Worm (Caenorhabditis elegans) whole organism, L4 larva: Measurements from ENCODE around the gene F41C3.2.

Experiments
- aha-1 ChIP-seq: fragments of 150-350 bp; peaks from one replicate; lab custom pipeline; 2014; ENCODE audit warnings: missing biosample characterization, missing genetic modification characterization
- ces-1 ChIP-seq: fragments of 150-350 bp; sonication (generic microtip); optimal IDR thresholded peaks from 4 replicates; lab custom pipeline; 2014; ENCODE audit warnings: missing biosample characterization, missing genetic modification reagents, missing genetic modification characterization
- daf-16 ChIP-seq, 3 experiments: sonication (generic microtip); optimal IDR thresholded peaks; 2 replicates each; lab custom pipeline; 2016 to 2017; ENCODE audit warnings: missing genetic modification characterization in 3 of 3, missing genetic modification reagents in 3 of 3, mild to moderate bottlenecking in 2 of 3, missing compliant biosample characterization in 2 of 3, missing biosample characterization in 1 of 3, moderate library complexity in 1 of 3
- dmd-8 ChIP-seq: fragments of 200-800 bp; sonication (Bioruptor generic); IDR thresholded peaks from 2 replicates; pipeline ENCODE4 v1.3.6; 2022; ENCODE audit warnings: missing genetic modification characterization, missing compliant biosample characterization
- fkh-10 ChIP-seq: fragments of 150-350 bp; optimal IDR thresholded peaks from 2 replicates; lab custom pipeline; 2014; ENCODE audit warnings: missing biosample characterization, missing genetic modification reagents, missing genetic modification characterization
- jun-1 ChIP-seq: fragments of 150-350 bp; optimal IDR thresholded peaks from 2 replicates; lab custom pipeline; 2014; ENCODE audit warnings: missing biosample characterization, missing genetic modification reagents, missing genetic modification characterization
- lin-13 ChIP-seq: fragments of 150-350 bp; optimal IDR thresholded peaks from 2 replicates; lab custom pipeline; 2014; ENCODE audit warnings: missing biosample characterization, missing genetic modification reagents, missing genetic modification characterization
- lin-15B ChIP-seq: fragments of 150-350 bp; sonication (generic microtip); optimal IDR thresholded peaks from 3 replicates; lab custom pipeline; 2014; ENCODE audit warnings: missing biosample characterization, missing genetic modification characterization
- lin-39 ChIP-seq: fragments of 150-350 bp; optimal IDR thresholded peaks from 2 replicates; lab custom pipeline; 2014; ENCODE audit warnings: missing biosample characterization, missing genetic modification reagents, missing genetic modification characterization
- nhr-76 ChIP-seq: fragments of 150-350 bp; optimal IDR thresholded peaks from 2 replicates; lab custom pipeline; 2014; ENCODE audit warnings: missing biosample characterization, missing genetic modification characterization
- unc-130 ChIP-seq: sonication (generic microtip); optimal IDR thresholded peaks from 2 replicates; lab custom pipeline; 2016; ENCODE audit warnings: missing genetic modification reagents, missing genetic modification characterization, missing compliant biosample characterization
- unc-62 ChIP-seq, 3 experiments: fragments of 150-350 bp in 1 of 3; sonication (generic microtip); optimal IDR thresholded peaks in 2 of 3; peaks in 1 of 3; 1 replicate in 1 of 3; 2 replicates in 2 of 3; lab custom pipeline; 2014 to 2017; ENCODE audit warnings: missing biosample characterization in 3 of 3, missing genetic modification characterization in 3 of 3, missing genetic modification reagents in 3 of 3, missing genotype in 1 of 3

ce11 chrII:4753133-4753532 is 3.4 kb downstream of the F41C3.2 start, which contains the start of gene C27D9.1:
- TF ChIP-seq ces-1 (GFP tag; lab: Kevin White, UChicago), result no peak
- TF ChIP-seq dmd-8, result no peak
- no peak for TF ChIP-seq nhr-76 (tag; lab: Kevin White, UChicago)
- no peak for TF ChIP-seq lin-13 (GFP tag; lab: Kevin White, UChicago)
- no peak for TF ChIP-seq lin-39 (tag; lab: Kevin White, UChicago)
- TF ChIP-seq lin-15B (tag; lab: Kevin White, UChicago), result no peak
- TF ChIP-seq unc-130, result no peak
- TF ChIP-seq jun-1 (tag; lab: Kevin White, UChicago), result no peak
- no peak for TF ChIP-seq unc-62 (GFP tag; optimal IDR thresholded peaks at IDR 0.05 in 1 of 2; lab: Kevin White, UChicago)
- no peak for TF ChIP-seq unc-62 (tag; optimal IDR thresholded peaks at IDR 0.05; lab: Kevin White, UChicago)
- TF ChIP-seq fkh-10 (GFP tag; lab: Kevin White, UChicago), result no peak
- TF ChIP-seq daf-16 (GFP tag; optimal IDR thresholded peaks at IDR 0.05; lab: Kevin White, UChicago), result no peak
- no peak for TF ChIP-seq daf-16 (tag; optimal IDR thresholded peaks at IDR 0.05; lab: Kevin White, UChicago)
- peak; percentile 57 for TF ChIP-seq aha-1
